Fruit fly (Drosophila melanogaster) whole organism, embryonic: ENCODE data around the gene Syt4.
A peak's percentile ranks its signal among the peaks of the same experiment; 100 is the strongest.

Experiments used
- CG10274 ChIP-seq: fragments of 200-800 bp; sonication (Bioruptor generic); optimal IDR thresholded peaks from 3 replicates; lab custom pipeline; 2017; ENCODE audit warnings: missing biosample characterization, mild to moderate bottlenecking, missing genetic modification characterization
- CG11093 ChIP-seq: fragments of 200-800 bp; sonication (Bioruptor generic); IDR thresholded peaks from 3 replicates; pipeline ENCODE4 v1.3.6; 2022; ENCODE audit warnings: missing biosample characterization, missing genetic modification characterization
- CG11723 ChIP-seq: fragments of 200-800 bp; sonication (Bioruptor generic); optimal IDR thresholded peaks from 2 replicates; lab custom pipeline; 2017; ENCODE audit warnings: missing biosample characterization, mild to moderate bottlenecking, missing genetic modification characterization
- CG12071 ChIP-seq: fragments of 200-800 bp; sonication (Bioruptor generic); optimal IDR thresholded peaks from 3 replicates; lab custom pipeline; 2018; ENCODE audit warnings: missing biosample characterization, mild to moderate bottlenecking, missing genetic modification characterization
- CG13123 ChIP-seq: fragments of 200-800 bp; sonication (Bioruptor generic); optimal IDR thresholded peaks from 2 replicates; lab custom pipeline; 2016; ENCODE audit warnings: missing biosample characterization, missing genetic modification characterization
- CG13775 ChIP-seq: fragments of 200-800 bp; sonication (Bioruptor generic); optimal IDR thresholded peaks from 3 replicates; lab custom pipeline; 2017; ENCODE audit warnings: missing biosample characterization, mild to moderate bottlenecking, missing genetic modification characterization
- CG15696 ChIP-seq: fragments of 200-800 bp; sonication (Bioruptor generic); optimal IDR thresholded peaks from 2 replicates; lab custom pipeline; 2019; ENCODE audit warnings: missing biosample characterization, mild to moderate bottlenecking, missing genetic modification characterization, moderate library complexity
- CG1603 ChIP-seq: fragments of 200-800 bp; sonication (Bioruptor generic); optimal IDR thresholded peaks from 2 replicates; lab custom pipeline; 2019; ENCODE audit warnings: missing biosample characterization, mild to moderate bottlenecking, missing genetic modification characterization, moderate library complexity
- CG16813 ChIP-seq: fragments of 200-800 bp; sonication (Bioruptor generic); IDR thresholded peaks from 3 replicates; pipeline ENCODE4 v1.3.6; 2022; ENCODE audit warnings: missing biosample characterization, missing genetic modification characterization; ENCODE audit not compliant: partially characterized antibody
- CG16863 ChIP-seq: fragments of 200-800 bp; sonication (Bioruptor generic); optimal IDR thresholded peaks from 3 replicates; lab custom pipeline; 2016; ENCODE audit warnings: missing biosample characterization, missing genetic modification characterization
- CG18619 ChIP-seq: fragments of 200-800 bp; sonication (Bioruptor generic); optimal IDR thresholded peaks from 3 replicates; lab custom pipeline; 2017; ENCODE audit warnings: missing biosample characterization, mild to moderate bottlenecking, missing genetic modification characterization
- CG2116 ChIP-seq: fragments of 200-800 bp; sonication (Bioruptor generic); optimal IDR thresholded peaks from 3 replicates; lab custom pipeline; 2018; ENCODE audit warnings: missing biosample characterization, mild to moderate bottlenecking, missing genetic modification characterization
- CG30020 ChIP-seq: fragments of 200-800 bp; optimal IDR thresholded peaks from 2 replicates; lab custom pipeline; 2019; ENCODE audit warnings: missing biosample characterization, mild to moderate bottlenecking, missing genetic modification characterization, moderate library complexity
- CG3065 ChIP-seq: fragments of 200-800 bp; sonication (Bioruptor generic); optimal IDR thresholded peaks from 2 replicates; lab custom pipeline; 2016; ENCODE audit warnings: missing biosample characterization, missing genetic modification characterization
- CG32772 ChIP-seq: fragments of 200-800 bp; sonication (Bioruptor generic); IDR thresholded peaks from 2 replicates; pipeline ENCODE4 v1.3.6; 2022; ENCODE audit warnings: missing biosample characterization, missing genetic modification characterization
- CG3281 ChIP-seq: fragments of 200-800 bp; sonication (Bioruptor generic); optimal IDR thresholded peaks from 3 replicates; lab custom pipeline; 2017; ENCODE audit warnings: missing biosample characterization, mild to moderate bottlenecking, missing genetic modification characterization
- CG4282 ChIP-seq: fragments of 200-800 bp; sonication (Bioruptor generic); optimal IDR thresholded peaks from 2 replicates; lab custom pipeline; 2016; ENCODE audit warnings: missing biosample characterization, missing genetic modification characterization
- CG4707 ChIP-seq: fragments of 200-800 bp; sonication (Bioruptor generic); optimal IDR thresholded peaks from 2 replicates; lab custom pipeline; 2018; ENCODE audit warnings: missing biosample characterization, mild to moderate bottlenecking, missing genetic modification characterization, moderate library complexity
- CG5180 ChIP-seq: fragments of 200-800 bp; sonication (Bioruptor generic); optimal IDR thresholded peaks from 3 replicates; lab custom pipeline; 2017; ENCODE audit warnings: missing biosample characterization, missing genetic modification characterization, mild to moderate bottlenecking, moderate library complexity, missing genetic modification reagents
- CG6813 ChIP-seq: fragments of 200-800 bp; sonication (Bioruptor generic); optimal IDR thresholded peaks from 2 replicates; lab custom pipeline; 2017; ENCODE audit warnings: missing biosample characterization, missing genetic modification characterization, mild to moderate bottlenecking, moderate library complexity, missing genetic modification reagents
- CG7987 ChIP-seq: fragments of 200-800 bp; sonication (Bioruptor generic); optimal IDR thresholded peaks from 2 replicates; lab custom pipeline; 2018; ENCODE audit warnings: missing biosample characterization, mild to moderate bottlenecking, missing genetic modification characterization, moderate library complexity
- CG9609 ChIP-seq: fragments of 200-800 bp; sonication (Bioruptor generic); optimal IDR thresholded peaks from 3 replicates; lab custom pipeline; 2016; ENCODE audit warnings: missing biosample characterization, missing genetic modification characterization
- CG9797 ChIP-seq: fragments of 200-800 bp; sonication (Bioruptor generic); optimal IDR thresholded peaks from 3 replicates; lab custom pipeline; 2018; ENCODE audit warnings: missing biosample characterization, mild to moderate bottlenecking, missing genetic modification characterization
- CHES-1-like ChIP-seq: fragments of 200-800 bp; sonication (Bioruptor generic); optimal IDR thresholded peaks from 2 replicates; lab custom pipeline; 2016; ENCODE audit warnings: missing biosample characterization, missing genetic modification characterization
- Dek ChIP-seq: fragments of 200-800 bp; sonication (Bioruptor generic); optimal IDR thresholded peaks from 3 replicates; lab custom pipeline; 2019; ENCODE audit warnings: missing biosample characterization, mild to moderate bottlenecking, missing genetic modification characterization, moderate library complexity
- Gsc ChIP-seq: fragments of 200-800 bp; sonication (Bioruptor generic); IDR thresholded peaks from 2 replicates; pipeline ENCODE4 v1.3.6; 2022; ENCODE audit warnings: missing biosample characterization, missing genetic modification characterization
- Hr51 ChIP-seq, 2 experiments: fragments of 200-800 bp; sonication (Bioruptor generic); optimal IDR thresholded peaks; 2 replicates in 1 of 2; 3 replicates in 1 of 2; lab custom pipeline; 2016 to 2018; ENCODE audit warnings: missing biosample characterization in 2 of 2, missing genetic modification characterization in 2 of 2, mild to moderate bottlenecking in 1 of 2, moderate library complexity in 1 of 2
- Mad ChIP-seq: fragments of 200-800 bp; sonication (Bioruptor generic); optimal IDR thresholded peaks from 2 replicates; lab custom pipeline; 2016; ENCODE audit warnings: missing biosample characterization, missing genetic modification characterization
- Meics ChIP-seq: fragments of 200-800 bp; sonication (Bioruptor generic); optimal IDR thresholded peaks from 2 replicates; lab custom pipeline; 2017; ENCODE audit warnings: missing biosample characterization, mild to moderate bottlenecking, missing genetic modification characterization
- Oli ChIP-seq: fragments of 200-800 bp; sonication (Bioruptor generic); optimal IDR thresholded peaks from 2 replicates; lab custom pipeline; 2018; ENCODE audit warnings: missing biosample characterization, mild to moderate bottlenecking, missing genetic modification characterization, moderate library complexity
- Ptx1 ChIP-seq: fragments of 200-800 bp; sonication (Bioruptor generic); IDR thresholded peaks from 2 replicates; pipeline ENCODE4 v1.3.6; 2022; ENCODE audit warnings: missing biosample characterization, missing genetic modification characterization
- Sin3A ChIP-seq: fragments of >200 bp; optimal IDR thresholded peaks from 2 replicates; lab custom pipeline; 2018
- chinmo ChIP-seq: fragments of 200-800 bp; sonication (Bioruptor generic); IDR thresholded peaks from 4 replicates; pipeline ENCODE4 v1.3.6; 2022; ENCODE audit warnings: missing biosample characterization, missing genetic modification characterization; ENCODE audit not compliant: partially characterized antibody
- ci ChIP-seq: fragments of 200-800 bp; sonication (Bioruptor generic); IDR thresholded peaks from 3 replicates; pipeline ENCODE4 v1.3.6; 2022; ENCODE audit warnings: missing biosample characterization, missing genetic modification characterization
- crc ChIP-seq: fragments of 200-800 bp; sonication (Bioruptor generic); optimal IDR thresholded peaks from 2 replicates; lab custom pipeline; 2016; ENCODE audit warnings: missing biosample characterization, missing genetic modification characterization
- fd64A ChIP-seq: fragments of 200-800 bp; sonication (Bioruptor generic); optimal IDR thresholded peaks from 3 replicates; lab custom pipeline; 2018; ENCODE audit warnings: missing biosample characterization, mild to moderate bottlenecking, missing genetic modification characterization
- gcm ChIP-seq: fragments of 200-800 bp; sonication (Bioruptor generic); optimal IDR thresholded peaks from 2 replicates; lab custom pipeline; 2019; ENCODE audit warnings: missing biosample characterization, mild to moderate bottlenecking, missing genetic modification characterization, moderate library complexity
- gt ChIP-seq: fragments of 200-800 bp; sonication (Bioruptor generic); IDR thresholded peaks from 2 replicates; pipeline ENCODE4 v1.3.6; 2022; ENCODE audit warnings: missing biosample characterization, missing genetic modification characterization
- hb ChIP-seq: fragments of 200-800 bp; sonication (Bioruptor generic); IDR thresholded peaks from 3 replicates; pipeline ENCODE4 v1.3.6; 2022; ENCODE audit warnings: missing biosample characterization, missing genetic modification characterization; ENCODE audit not compliant: partially characterized antibody
- hbn ChIP-seq: fragments of 200-800 bp; sonication (Bioruptor generic); IDR thresholded peaks from 2 replicates; pipeline ENCODE4 v1.3.6; 2022; ENCODE audit warnings: missing biosample characterization, missing genetic modification characterization; ENCODE audit not compliant: partially characterized antibody
- hth ChIP-seq: fragments of >200 bp; optimal IDR thresholded peaks from 2 replicates; lab custom pipeline; 2017; ENCODE audit warnings: inconsistent platforms
- knrl ChIP-seq: fragments of 200-800 bp; sonication (Bioruptor generic); IDR thresholded peaks from 3 replicates; pipeline ENCODE4 v1.3.6; 2022; ENCODE audit warnings: missing biosample characterization, missing genetic modification characterization; ENCODE audit not compliant: partially characterized antibody
- mirr ChIP-seq: fragments of 200-800 bp; sonication (Bioruptor generic); optimal IDR thresholded peaks from 3 replicates; lab custom pipeline; 2018; ENCODE audit warnings: missing biosample characterization, mild to moderate bottlenecking, missing genetic modification characterization
- pho ChIP-seq: fragments of 200-800 bp; sonication (Bioruptor generic); optimal IDR thresholded peaks from 2 replicates; lab custom pipeline; 2016; ENCODE audit warnings: missing biosample characterization, missing genetic modification characterization
- pita ChIP-seq: fragments of 200-800 bp; sonication (Bioruptor generic); optimal IDR thresholded peaks from 2 replicates; lab custom pipeline; 2017; ENCODE audit warnings: missing biosample characterization, mild to moderate bottlenecking, missing genetic modification characterization
- row ChIP-seq: fragments of 200-800 bp; sonication (Bioruptor generic); IDR thresholded peaks from 3 replicates; pipeline ENCODE4 v1.3.6; 2022; ENCODE audit warnings: missing biosample characterization, missing genetic modification characterization
- sens ChIP-seq: fragments of 200-800 bp; sonication (Bioruptor generic); peaks from one replicate; lab custom pipeline; 2016; ENCODE audit warnings: missing biosample characterization, missing genetic modification characterization
- sisA ChIP-seq: fragments of 200-800 bp; sonication (Bioruptor generic); IDR thresholded peaks from 2 replicates; pipeline ENCODE4 v1.3.6; 2022; ENCODE audit warnings: missing biosample characterization, missing genetic modification characterization
- so ChIP-seq: fragments of 200-800 bp; sonication (Bioruptor generic); IDR thresholded peaks from 3 replicates; pipeline ENCODE4 v1.3.6; 2022; ENCODE audit warnings: missing biosample characterization, missing genetic modification characterization

Gene Syt4

dm6 chr3R:7246889-7247288, 19.0 kb upstream of the Syt4 start, which contains the start of the genes Noc3 and CG10053 (continued):
- TF ChIP-seq CG2116: peak; percentile 45
- peak; percentile 84 for TF ChIP-seq CG9797 (GFP tag; lab: Kevin White, UChicago)
- TF ChIP-seq crc (GFP tag; lab: Kevin White, UChicago): no peak
- TF ChIP-seq, all 482 proteins: peak for 26

dm6 chr3R:7249460-7249859, 16.4 kb upstream of the Syt4 start, which contains the start of the genes CG1227 and Dtwd2:
Gene CG1227 (minus strand): TSS chr3R:7249738.
Gene Dtwd2 (plus strand): TSS chr3R:7249795.
- TF ChIP-seq CG15696 (tag; lab: Kevin White, UChicago) (peak; percentile 86), gcm (GFP tag; lab: Kevin White, UChicago) (no peak), pho (GFP tag; lab: Kevin White, UChicago) (peak; percentile 71), CG1603 (tag; lab: Kevin White, UChicago) (peak; percentile 64), sens (peak; percentile 96), CG13123 (GFP tag; lab: Kevin White, UChicago) (peak; percentile 59), CG7987 (GFP tag; lab: Kevin White, UChicago) (no peak), hth (lab: Kevin White, UChicago) (no peak), ci (GFP tag; lab: Robert Waterston, UW) (peak; percentile 96), pita (GFP tag; lab: Kevin White, UChicago) (no peak), hbn (GFP tag; lab: Robert Waterston, UW) (no peak), CG12071 (GFP tag; lab: Kevin White, UChicago) (no peak), CG3281 (GFP tag; lab: Kevin White, UChicago) (peak; percentile 100), row (GFP tag; lab: Robert Waterston, UW) (peak; percentile 96), CG16813 (GFP tag; lab: Robert Waterston, UW) (no peak), sisA (peak; percentile 33; the same call in 1 of the 2 replicates), CG32772 (GFP tag; lab: Robert Waterston, UW) (peak; percentile 78), chinmo (no peak), CG16863 (peak; percentile 43), Dek (tag; lab: Kevin White, UChicago) (no peak), CG11093 (GFP tag; lab: Robert Waterston, UW) (no peak), CG18619 (peak; percentile 87), so (GFP tag; lab: Robert Waterston, UW) (peak; percentile 95), CG11723 (GFP tag; lab: Kevin White, UChicago) (no peak), Ptx1 (peak; percentile 90), CG4707 (GFP tag; lab: Kevin White, UChicago) (peak; percentile 77), Sin3A (no peak), hb (no peak), CG5180 (GFP tag; lab: Kevin White, UChicago) (peak; percentile 66), CHES-1-like (peak; percentile 32), CG10274 (GFP tag; lab: Kevin White, UChicago) (peak; percentile 60), CG4282 (GFP tag; lab: Kevin White, UChicago) (no peak), CG13775 (GFP tag; lab: Kevin White, UChicago) (peak; percentile 87), Meics (GFP tag; lab: Kevin White, UChicago) (peak; percentile 94), CG9609 (GFP tag; lab: Kevin White, UChicago) (peak; percentile 28), CG30020 (tag; lab: Kevin White, UChicago) (peak; percentile 78), CG6813 (GFP tag; lab: Kevin White, UChicago) (peak; percentile 81), fd64A (GFP tag; lab: Kevin White, UChicago) (peak; percentile 41), mirr (GFP tag; lab: Kevin White, UChicago) (no peak), Mad (peak; percentile 33), Gsc (GFP tag; lab: Robert Waterston, UW) (no peak), Hr51 (GFP tag; optimal IDR thresholded peaks at IDR 0.05; lab: Kevin White, UChicago) (peak; percentile 45 to 97), gt (GFP tag; lab: Robert Waterston, UW) (peak; percentile 57), CG3065 (GFP tag; lab: Kevin White, UChicago) (peak; percentile 11), knrl (GFP tag; lab: Robert Waterston, UW) (no peak), Oli (peak; percentile 87)
